Fruit fly (Drosophila melanogaster) whole organism, larva: ENCODE results near the gene CG15370.

Experiments used
- noc ChIP-seq: fragments of 200-800 bp; sonication (Bioruptor generic); optimal IDR thresholded peaks from 3 replicates; lab custom pipeline; 2019; ENCODE audit warnings: missing biosample characterization, mild to moderate bottlenecking, missing genetic modification characterization, moderate library complexity

CG15370 gene

dm6 chrX:9223182-9223581 lies 2.1 kb upstream of the CG15370 start, which contains the start of gene t:
Gene t, minus strand, starts transcription at chrX:9223257.
- peak; percentile 15 for TF ChIP-seq noc (tag; lab: Kevin White, UChicago)

DNA sequence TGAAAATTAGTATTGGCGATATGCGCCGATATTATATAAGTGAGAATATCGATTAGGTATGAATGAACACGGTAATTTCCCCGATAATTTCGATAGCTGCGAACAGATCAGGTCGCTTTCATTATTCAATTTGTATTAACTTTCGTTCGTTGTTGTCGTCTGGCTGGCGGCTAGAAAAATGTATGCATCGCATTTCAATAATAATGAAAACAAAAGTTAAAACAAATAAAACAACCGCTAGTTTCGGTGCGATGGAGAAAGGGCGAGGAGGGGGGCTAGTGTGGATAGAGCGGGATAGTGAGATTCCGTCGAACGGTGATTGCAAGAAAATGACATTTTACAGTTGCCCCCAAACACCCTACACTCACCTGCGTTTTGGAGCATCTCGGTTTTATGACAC lies 814 bp upstream of the CG15370 start:
- no peak for TF ChIP-seq noc (tag; lab: Kevin White, UChicago)

DNA sequence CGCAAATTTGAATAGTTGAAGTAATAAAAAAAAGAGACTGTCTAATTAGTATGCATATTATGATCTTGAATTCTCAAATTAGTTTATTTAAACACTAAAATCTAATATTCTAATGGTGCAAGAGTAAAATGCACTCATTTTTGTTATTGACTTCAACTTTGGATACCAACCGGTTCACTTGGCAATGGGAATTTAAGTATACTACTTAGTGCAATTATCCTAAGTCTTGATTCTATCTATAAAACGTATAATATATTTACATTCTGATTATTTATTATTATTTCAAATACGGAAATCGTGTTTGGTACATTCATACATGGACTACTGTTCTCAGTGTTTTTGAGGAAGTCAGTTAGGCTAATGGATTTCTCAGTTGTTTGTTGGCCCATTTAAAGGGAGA lies 1.6 kb downstream of the CG15370 start, which contains the start of gene Gr8a:
Gr8a (plus strand) TSS at position 301 of the 400 bp plus-strand sequence.
- TF ChIP-seq noc (tag; lab: Kevin White, UChicago), result no peak

- no peak for TF ChIP-seq noc (tag; lab: Kevin White, UChicago)
Measured at dm6 chrX:9232199-9232598, 7.0 kb downstream of the CG15370 start, which contains the start of gene CG12121. Gene CG12121, minus strand, starts transcription at chrX:9232378.

DNA sequence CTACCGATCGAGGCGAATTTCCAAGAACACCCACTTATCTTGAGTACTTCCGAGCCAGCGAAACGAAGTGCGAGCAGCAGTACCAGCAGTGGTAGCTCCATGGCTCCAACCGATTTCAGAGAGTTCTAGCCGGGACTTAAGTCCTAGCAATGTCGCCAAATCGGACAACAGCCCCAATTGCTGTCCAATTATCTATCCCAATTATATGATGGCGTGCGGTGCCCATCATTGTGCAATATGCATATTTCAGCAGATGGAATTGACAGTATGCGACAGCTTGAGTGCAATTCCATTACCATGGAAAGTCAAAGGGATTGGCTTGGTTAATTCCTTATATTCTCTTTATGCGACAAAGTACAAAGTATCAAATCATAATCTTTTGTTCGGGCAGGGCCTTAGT lies 11.2 kb downstream of the CG15370 start, which contains the start of gene Ir8a:
Ir8a (minus strand) TSS at position 101 of the 400 bp plus-strand sequence.
- TF ChIP-seq noc (tag; lab: Kevin White, UChicago), result no peak

dm6 chrX:9243417-9243884 lies 18.2 kb downstream of the CG15370 start, which contains the start of the genes mxc and Larp7:
Gene mxc, minus strand, starts transcription at chrX:9243467.
Gene Larp7, plus strand, starts transcription at chrX:9243817.
- TF ChIP-seq noc (tag; lab: Kevin White, UChicago), result no peak

DNA sequence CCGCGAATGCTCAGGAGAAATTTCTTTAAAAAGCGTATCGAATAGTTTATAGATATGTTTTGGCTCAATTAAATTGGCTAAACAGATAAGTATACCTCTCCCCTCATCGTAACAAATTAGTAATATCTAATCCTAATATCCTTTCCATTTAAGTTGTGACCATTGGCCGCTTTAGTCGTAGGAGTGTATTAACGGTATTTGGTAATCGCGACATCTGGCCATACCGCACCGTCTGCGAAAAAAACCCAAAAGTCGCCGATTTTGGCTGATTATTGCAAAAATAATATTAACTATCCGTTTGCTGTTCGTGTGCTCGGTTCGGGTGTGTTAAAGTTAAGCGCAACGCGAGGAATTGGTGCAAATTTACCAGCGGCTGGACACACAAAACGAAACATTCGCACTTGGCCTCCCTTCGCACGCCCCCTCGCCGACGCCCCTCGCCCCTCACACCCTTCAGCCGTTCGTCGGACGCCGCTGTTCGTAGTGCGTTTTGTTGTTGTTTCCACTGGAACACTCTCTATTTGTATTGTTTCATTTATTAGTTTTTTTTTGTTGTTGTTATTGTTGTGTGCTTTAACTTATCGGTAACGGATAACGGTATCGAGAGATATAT lies 22.0 kb downstream of the CG15370 start, which contains the start of the genes amx and Dsor1:
amx (minus strand) TSS at position 166 of the 613 bp plus-strand sequence.
Dsor1 (plus strand) TSS at position 172 of the 613 bp plus-strand sequence.
- TF ChIP-seq noc (tag; lab: Kevin White, UChicago), result no peak

- no peak for TF ChIP-seq noc (tag; lab: Kevin White, UChicago)
Measured at dm6 chrX:9248040-9248439, 22.8 kb downstream of the CG15370 start.

dm6 chrX:9250161-9250831 lies 25.1 kb downstream of the CG15370 start, which contains the start of gene CG17754:
Gene CG17754, plus strand, starts transcription at chrX:9250420.
- TF ChIP-seq noc (tag; lab: Kevin White, UChicago), result no peak

dm6 chrX:9251212-9251877 lies 26.1 kb downstream of the CG15370 start:
- TF ChIP-seq noc (tag; lab: Kevin White, UChicago), result no peak

- no peak for TF ChIP-seq noc (tag; lab: Kevin White, UChicago)
Measured at dm6 chrX:9252051-9252708, 26.9 kb downstream of the CG15370 start.

DNA sequence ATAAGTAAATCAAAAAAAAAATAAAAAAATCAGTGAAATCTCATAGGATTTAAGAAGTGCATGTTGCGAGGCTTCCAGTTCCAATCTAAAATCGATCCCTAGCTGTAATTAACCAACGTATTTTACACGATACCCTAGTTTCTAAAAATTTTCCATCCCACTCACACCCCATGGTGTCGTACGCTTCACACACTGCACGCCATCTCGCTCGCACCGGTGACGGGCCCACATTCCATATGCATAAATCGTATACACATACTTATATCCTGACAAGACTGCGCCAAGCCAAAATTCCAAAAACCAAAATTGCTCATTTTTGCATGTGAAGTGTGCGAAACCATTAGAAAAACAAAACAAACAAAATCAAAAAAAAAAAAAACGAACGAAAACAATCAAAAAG lies 29.8 kb downstream of the CG15370 start:
- no peak for TF ChIP-seq noc (tag; lab: Kevin White, UChicago)

dm6 chrX:9255964-9256520 lies 30.8 kb downstream of the CG15370 start, which contains the start of gene ric8a:
Gene ric8a, plus strand, starts transcription at chrX:9256168.
- TF ChIP-seq noc (tag; lab: Kevin White, UChicago), result no peak

DNA sequence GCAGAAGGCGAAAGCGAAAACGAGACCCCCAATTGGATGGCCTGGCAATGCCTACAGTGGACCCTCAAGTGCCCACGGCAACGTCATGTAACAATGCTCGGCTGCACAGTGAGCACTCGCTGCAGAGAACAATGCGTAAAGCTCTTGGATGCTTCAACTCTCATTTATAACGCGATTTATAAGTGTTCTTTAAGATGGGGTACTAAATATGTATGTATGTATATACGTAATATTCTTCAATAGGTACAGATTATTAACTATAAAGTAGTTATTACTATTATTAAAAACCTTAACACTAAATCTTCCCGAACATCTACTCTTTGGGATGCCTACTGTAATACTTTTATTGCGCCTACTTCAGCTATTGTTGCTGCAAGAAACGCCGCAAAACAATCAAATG lies 40.8 kb downstream of the CG15370 start:
- no peak for TF ChIP-seq noc (tag; lab: Kevin White, UChicago)

dm6 chrX:9267598-9267997 lies 42.4 kb downstream of the CG15370 start, which contains the start of gene Erk7:
Gene Erk7, minus strand, starts transcription at chrX:9267698.
- TF ChIP-seq noc (tag; lab: Kevin White, UChicago), result no peak
